Worm (Caenorhabditis elegans) whole organism, late embryonic: Measurements from ENCODE around the gene shc-2.

Source experiments
- ama-1 ChIP-seq: fragments of 150-350 bp; optimal IDR thresholded peaks from 2 replicates; lab custom pipeline; 2014
- ceh-18 ChIP-seq: sonication (generic microtip); optimal IDR thresholded peaks from 2 replicates; lab custom pipeline; 2016; ENCODE audit warnings: missing genetic modification characterization, missing compliant biosample characterization
- ceh-24 ChIP-seq: sonication (generic microtip); optimal IDR thresholded peaks from 2 replicates; lab custom pipeline; 2016; ENCODE audit warnings: mild to moderate bottlenecking, missing genetic modification characterization, missing compliant biosample characterization
- elt-2 ChIP-seq: sonication (generic microtip); optimal IDR thresholded peaks from 2 replicates; lab custom pipeline; 2016; ENCODE audit warnings: missing genetic modification reagents, missing genetic modification characterization, missing compliant biosample characterization
- fkh-10 ChIP-seq: fragments of 150-350 bp; optimal IDR thresholded peaks from 2 replicates; lab custom pipeline; 2014; ENCODE audit warnings: missing biosample characterization, missing genetic modification reagents, missing genetic modification characterization
- hlh-30 ChIP-seq: sonication (generic microtip); optimal IDR thresholded peaks from 2 replicates; lab custom pipeline; 2017; ENCODE audit warnings: antibody characterized with exemption, missing genetic modification characterization, missing compliant biosample characterization; ENCODE audit not compliant: insufficient read depth
- nfya-1 ChIP-seq: sonication (generic microtip); optimal IDR thresholded peaks from 2 replicates; lab custom pipeline; 2017; ENCODE audit warnings: missing genetic modification characterization, mild to moderate bottlenecking, missing compliant biosample characterization, antibody characterized with exemption, moderate library complexity
- nhr-232 ChIP-seq: sonication (generic microtip); optimal IDR thresholded peaks from 2 replicates; lab custom pipeline; 2016; ENCODE audit warnings: missing genetic modification characterization, missing compliant biosample characterization
- pax-1 ChIP-seq: fragments of 150-350 bp; optimal IDR thresholded peaks from 2 replicates; lab custom pipeline; 2014; ENCODE audit warnings: missing biosample characterization, missing genetic modification characterization
- pha-4 ChIP-seq: fragments of 150-350 bp; optimal IDR thresholded peaks from 2 replicates; lab custom pipeline; 2018; ENCODE audit warnings: missing biosample characterization, missing genetic modification reagents, missing genetic modification characterization
- sdc-2 ChIP-seq: sonication (generic microtip); optimal IDR thresholded peaks from 2 replicates; lab custom pipeline; 2016; ENCODE audit warnings: missing genotype, missing genetic modification characterization, missing compliant biosample characterization
- unc-42 ChIP-seq: sonication (generic microtip); optimal IDR thresholded peaks from 2 replicates; lab custom pipeline; 2016; ENCODE audit warnings: missing genotype, missing genetic modification characterization, missing compliant biosample characterization
- unc-86 ChIP-seq: sonication (generic microtip); optimal IDR thresholded peaks from 2 replicates; lab custom pipeline; 2016; ENCODE audit warnings: missing genetic modification characterization, missing compliant biosample characterization

- TF ChIP-seq sdc-2 (tag; lab: Kevin White, UChicago), result no peak
- TF ChIP-seq nfya-1, result no peak
- no peak for TF ChIP-seq unc-86
- TF ChIP-seq pha-4, result no peak
- no peak for TF ChIP-seq unc-42
- TF ChIP-seq pax-1 (tag; lab: Kevin White, UChicago), result no peak
- no peak for TF ChIP-seq elt-2 (tag; lab: Kevin White, UChicago)
- no peak for TF ChIP-seq ceh-24 (tag; lab: Kevin White, UChicago)
- no peak for TF ChIP-seq ama-1
- no peak for TF ChIP-seq nhr-232 (tag; lab: Kevin White, UChicago)
- TF ChIP-seq hlh-30 (tag; lab: Kevin White, UChicago), result no peak
- no peak for TF ChIP-seq fkh-10
- TF ChIP-seq ceh-18, result no peak
These were observed 17.7 kb downstream of the shc-2 start for ce11 chrII:4986664-4987063.
